Worm (Caenorhabditis elegans) whole organism, late embryonic: ENCODE results near the gene idpb-5.

Experiments
- ceh-9 ChIP-seq: sonication (generic microtip); optimal IDR thresholded peaks from 2 replicates; lab custom pipeline; 2016; ENCODE audit warnings: mild to moderate bottlenecking, missing genetic modification characterization, inconsistent platforms, missing compliant biosample characterization
- elt-2 ChIP-seq: sonication (generic microtip); optimal IDR thresholded peaks from 2 replicates; lab custom pipeline; 2016; ENCODE audit warnings: missing genetic modification reagents, missing genetic modification characterization, missing compliant biosample characterization
- fkh-10 ChIP-seq: fragments of 150-350 bp; optimal IDR thresholded peaks from 2 replicates; lab custom pipeline; 2014; ENCODE audit warnings: missing biosample characterization, missing genetic modification reagents, missing genetic modification characterization
- hlh-8 ChIP-seq: sonication (generic microtip); optimal IDR thresholded peaks from 2 replicates; lab custom pipeline; 2016; ENCODE audit warnings: missing genotype, missing genetic modification characterization, missing compliant biosample characterization
- lim-6 ChIP-seq: sonication (generic microtip); optimal IDR thresholded peaks from 2 replicates; lab custom pipeline; 2016; ENCODE audit warnings: missing genetic modification characterization, missing compliant biosample characterization
- mec-3 ChIP-seq: sonication (generic microtip); optimal IDR thresholded peaks from 2 replicates; lab custom pipeline; 2016; ENCODE audit warnings: borderline replicate concordance, missing genetic modification characterization, missing compliant biosample characterization
- nhr-11 ChIP-seq: fragments of 150-350 bp; optimal IDR thresholded peaks from 2 replicates; lab custom pipeline; 2014; ENCODE audit warnings: missing biosample characterization, missing genetic modification characterization
- pha-4 ChIP-seq: fragments of 150-350 bp; optimal IDR thresholded peaks from 2 replicates; lab custom pipeline; 2018; ENCODE audit warnings: missing biosample characterization, missing genetic modification reagents, missing genetic modification characterization
- sox-4 ChIP-seq: sonication (generic microtip); optimal IDR thresholded peaks from 2 replicates; lab custom pipeline; 2017; ENCODE audit warnings: mild to moderate bottlenecking, missing genetic modification characterization, inconsistent platforms, missing compliant biosample characterization
- tbx-2 ChIP-seq: sonication (generic microtip); optimal IDR thresholded peaks from 2 replicates; lab custom pipeline; 2016; ENCODE audit warnings: missing genetic modification characterization, missing compliant biosample characterization

DNA sequence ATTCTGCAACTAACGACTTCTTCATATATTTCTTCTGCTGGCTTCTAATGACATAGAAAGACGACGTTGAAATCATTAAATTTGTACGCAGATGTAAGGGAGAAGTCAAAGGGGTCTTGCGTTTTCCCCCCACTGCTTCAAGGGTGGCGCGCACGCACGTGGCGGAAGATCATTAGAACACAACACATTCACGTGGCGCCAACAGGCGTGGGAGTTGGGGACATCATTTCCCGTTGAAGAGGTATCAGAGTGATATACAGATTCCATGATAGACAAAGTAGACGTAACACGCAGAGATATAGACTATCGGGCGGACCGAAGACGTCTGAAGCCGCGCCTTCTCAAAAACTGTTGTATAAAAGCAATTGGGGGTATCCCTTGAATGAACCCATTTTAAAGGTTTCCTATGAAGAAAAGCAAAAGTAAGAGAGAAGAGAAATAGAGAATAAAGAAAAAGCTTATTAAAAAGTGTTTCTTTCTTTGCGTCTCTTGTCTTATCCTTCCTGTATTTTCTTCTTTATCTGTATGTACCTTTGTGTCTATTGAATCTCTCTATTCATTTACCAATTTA lies 40.0 kb upstream of the idpb-5 start:
- no peak for TF ChIP-seq sox-4 (tag; lab: Kevin White, UChicago)
- TF ChIP-seq nhr-11 (tag; lab: Kevin White, UChicago), result no peak
- no peak for TF ChIP-seq hlh-8
- no peak for TF ChIP-seq elt-2
- TF ChIP-seq mec-3 (tag; lab: Kevin White, UChicago), result no peak
- TF ChIP-seq ceh-9 (tag; lab: Kevin White, UChicago), result no peak
- no peak for TF ChIP-seq fkh-10 (GFP tag; lab: Kevin White, UChicago)
- no peak for TF ChIP-seq lim-6 (tag; lab: Kevin White, UChicago)
- TF ChIP-seq pha-4 (tag; lab: Kevin White, UChicago), result no peak
- TF ChIP-seq tbx-2 (tag; lab: Kevin White, UChicago), result no peak
